Worm (Caenorhabditis elegans) whole organism, mixed stage, embryonic: ENCODE data around the gene pals-32.

Experiments used
- bed-3 ChIP-seq: fragments of 200-800 bp; sonication (Bioruptor generic); optimal IDR thresholded peaks from 3 replicates; lab custom pipeline; 2018; ENCODE audit warnings: mild to moderate bottlenecking, missing genetic modification characterization, moderate library complexity, missing compliant biosample characterization
- ces-1 ChIP-seq: fragments of 150-350 bp; optimal IDR thresholded peaks from 2 replicates; lab custom pipeline; 2014; ENCODE audit warnings: missing biosample characterization, missing genetic modification reagents, missing genetic modification characterization
- ham-2 ChIP-seq: fragments of 200-800 bp; sonication (Bioruptor generic); optimal IDR thresholded peaks from 2 replicates; lab custom pipeline; 2018; ENCODE audit warnings: mild to moderate bottlenecking, missing genetic modification characterization, missing compliant biosample characterization
- nhr-28 ChIP-seq: fragments of 150-350 bp; optimal IDR thresholded peaks from 2 replicates; lab custom pipeline; 2014; ENCODE audit warnings: missing biosample characterization, missing genetic modification characterization

ce11 chrV:2913948-2914347 is 17.5 kb downstream of the pals-32 start, which contains the start of gene srh-146:
- TF ChIP-seq nhr-28 (tag; lab: Kevin White, UChicago), result no peak
- no peak for TF ChIP-seq ces-1 (GFP tag; lab: Kevin White, UChicago)
- TF ChIP-seq bed-3, result no peak
- no peak for TF ChIP-seq ham-2 (GFP tag; lab: Kevin White, UChicago)
